Worm (Caenorhabditis elegans) whole organism, dauer: ENCODE data around the gene ccep-135.

Experiments
- unc-62 ChIP-seq: sonication (generic microtip); optimal IDR thresholded peaks from 2 replicates; lab custom pipeline; 2017; ENCODE audit warnings: missing biosample characterization, missing genetic modification reagents, missing genetic modification characterization

ccep-135 gene

DNA sequence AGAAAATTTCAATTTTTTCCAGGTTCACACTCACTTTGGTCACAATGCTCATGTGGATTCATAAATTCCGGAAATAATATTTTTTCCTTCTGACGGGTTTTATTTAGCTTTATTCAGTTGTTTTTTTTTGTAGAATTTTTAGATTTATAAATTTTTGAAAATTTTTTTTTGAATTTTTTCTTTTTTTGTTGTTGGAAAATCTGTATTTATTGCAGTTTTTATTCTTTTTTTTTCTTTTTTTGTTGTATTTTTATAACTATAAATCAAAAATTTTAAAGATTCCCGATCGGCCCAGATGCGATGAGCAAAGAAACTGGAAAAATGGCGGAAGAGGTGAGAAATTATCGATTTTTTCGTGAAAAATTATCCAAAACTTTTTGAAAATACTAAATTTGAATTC lies at the start of gene ccep-135:
Gene ccep-135, plus strand, starts transcription at position 301 of the 400 bp plus-strand sequence.
- no peak for TF ChIP-seq unc-62

DNA sequence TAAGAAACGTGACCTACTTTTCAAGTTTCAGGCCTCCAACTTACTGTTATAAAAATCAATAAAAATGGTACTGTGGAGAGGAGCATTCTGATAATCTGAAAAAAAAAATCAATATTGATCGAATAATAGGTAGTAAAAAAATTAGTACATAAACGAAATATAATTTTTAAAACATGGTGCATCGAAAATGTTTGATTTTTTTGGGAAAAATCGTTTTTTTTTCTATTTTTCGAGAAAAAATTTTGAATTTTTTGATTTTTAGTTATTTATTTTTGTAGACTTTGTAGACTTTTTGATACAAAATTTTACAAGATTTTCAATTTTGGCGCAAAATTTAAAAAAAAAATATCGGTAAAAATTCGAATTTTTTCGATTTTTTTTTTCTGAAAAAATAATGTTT lies 44.6 kb upstream of the ccep-135 start, which contains the start of gene cutl-25:
Gene cutl-25, minus strand, starts transcription at position 101 of the 400 bp plus-strand sequence.
- no peak for TF ChIP-seq unc-62

DNA sequence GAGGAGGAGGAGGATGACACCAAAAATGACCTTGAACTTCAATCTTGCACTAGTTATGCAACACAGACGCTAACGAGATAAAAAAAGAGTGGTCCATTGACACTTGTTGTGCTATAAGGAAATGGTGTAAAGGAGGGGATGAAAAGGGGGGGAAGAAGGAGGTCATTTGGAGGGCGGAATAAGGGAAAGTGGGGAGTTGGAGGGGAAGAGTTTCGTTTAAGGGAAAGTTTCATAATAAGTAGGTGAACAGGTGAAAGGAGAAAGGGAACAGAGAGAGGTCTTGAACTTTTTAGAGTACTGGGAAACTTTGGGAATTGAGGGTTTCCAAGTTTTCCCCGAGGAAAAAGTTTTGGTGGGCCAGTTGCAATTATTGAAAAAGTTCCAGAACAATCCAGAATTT lies 43.8 kb upstream of the ccep-135 start:
- TF ChIP-seq unc-62, result no peak

DNA sequence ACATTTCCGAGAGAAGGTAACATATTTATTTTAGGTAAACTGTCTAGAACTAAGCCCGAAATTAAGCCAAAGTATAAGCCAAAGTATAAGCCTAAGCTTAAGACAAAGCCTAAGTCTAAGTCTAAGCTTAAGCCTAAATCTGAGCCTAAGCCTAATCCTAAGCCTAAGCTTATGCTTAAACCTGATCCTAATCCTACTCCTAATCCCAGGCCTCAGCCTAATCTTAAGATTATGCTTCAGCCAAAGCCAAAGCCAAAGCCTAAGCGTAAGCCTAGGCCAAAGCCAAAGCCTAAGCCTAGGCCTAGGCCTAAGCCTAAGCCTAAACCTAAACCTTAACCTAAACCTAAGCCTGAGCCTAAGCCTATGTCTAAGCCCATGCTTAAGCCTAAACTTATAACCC lies 35.8 kb upstream of the ccep-135 start:
- TF ChIP-seq unc-62, result no peak

DNA sequence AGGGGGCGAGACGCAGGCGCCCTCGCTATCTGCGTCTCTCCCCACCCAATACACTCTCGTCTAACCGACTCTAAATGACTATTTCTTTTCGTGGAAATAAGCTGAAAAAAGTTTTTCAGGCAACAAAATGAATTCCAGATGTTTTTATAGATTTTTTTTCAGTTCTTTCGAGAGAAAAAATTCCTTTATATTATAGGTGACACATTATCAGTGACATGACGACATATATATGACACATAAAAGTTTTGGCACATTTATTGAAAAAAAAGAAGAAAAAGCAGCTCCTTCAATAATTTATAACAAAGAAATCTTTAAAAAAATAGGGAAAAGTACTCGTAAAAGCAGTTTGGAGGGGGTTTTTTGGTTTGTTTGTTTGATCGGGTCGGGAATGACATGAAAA lies 31.4 kb upstream of the ccep-135 start, which contains the start of gene fipr-29:
Gene fipr-29, minus strand, starts transcription at position 101 of the 400 bp plus-strand sequence.
- TF ChIP-seq unc-62, result no peak

DNA sequence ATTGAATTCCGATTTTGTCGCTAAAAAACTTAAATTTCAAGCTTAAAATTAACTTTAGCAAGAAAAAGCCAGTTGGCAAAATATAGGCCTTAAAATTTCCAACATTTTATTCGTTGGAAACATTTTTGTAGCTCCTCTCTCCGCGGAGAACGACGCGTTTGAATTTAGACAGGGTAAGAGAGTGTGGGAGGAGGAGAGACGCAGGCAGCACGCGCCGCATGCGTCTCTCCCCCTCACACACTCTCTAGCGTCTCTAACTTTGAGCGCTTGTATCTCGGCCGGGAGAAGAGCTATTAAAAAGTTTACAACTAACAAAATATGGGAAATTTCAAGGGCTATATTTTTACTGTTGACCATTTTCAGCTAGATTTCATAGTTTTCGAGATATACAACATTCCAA lies 30.4 kb upstream of the ccep-135 start:
- TF ChIP-seq unc-62, result no peak

DNA sequence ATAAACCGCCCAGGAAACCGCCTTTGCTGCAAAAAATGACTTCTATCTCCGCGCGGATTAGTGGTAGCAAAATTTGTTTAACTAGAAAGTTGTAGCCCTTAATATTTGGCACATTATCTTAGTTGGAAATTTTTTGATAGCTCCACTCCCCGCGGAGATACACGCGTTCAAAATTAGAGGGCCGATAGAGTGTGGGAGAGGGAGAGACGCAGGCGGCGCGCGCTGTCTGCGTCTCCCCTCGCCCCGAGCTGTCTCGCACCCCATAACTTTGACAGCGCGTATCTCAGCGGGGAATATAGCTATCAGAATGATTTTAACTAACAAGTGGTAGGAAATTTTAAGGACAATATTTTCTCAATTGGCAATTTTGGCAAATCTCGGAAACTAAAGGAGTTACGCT lies 28.6 kb upstream of the ccep-135 start:
- no peak for TF ChIP-seq unc-62

DNA sequence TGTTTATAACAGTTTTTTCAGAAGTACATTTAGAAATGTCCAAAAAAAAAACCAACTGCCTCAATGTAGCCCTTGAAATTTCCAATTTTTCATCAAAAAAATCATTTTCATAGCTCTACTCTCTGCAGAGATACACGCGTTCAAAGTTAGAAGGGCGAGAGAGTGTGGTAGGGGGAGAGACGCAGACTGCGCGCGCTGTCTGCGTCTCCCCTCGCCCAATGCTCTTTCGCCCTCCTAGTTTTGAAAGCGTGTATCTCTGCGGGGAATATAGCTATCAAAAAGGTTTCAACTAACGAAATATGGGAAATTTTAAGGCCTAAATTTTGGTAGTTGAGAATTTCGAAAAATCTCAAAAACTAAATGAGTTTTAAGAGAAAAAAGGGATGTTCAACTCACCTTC lies 28.1 kb upstream of the ccep-135 start:
- TF ChIP-seq unc-62, result no peak

DNA sequence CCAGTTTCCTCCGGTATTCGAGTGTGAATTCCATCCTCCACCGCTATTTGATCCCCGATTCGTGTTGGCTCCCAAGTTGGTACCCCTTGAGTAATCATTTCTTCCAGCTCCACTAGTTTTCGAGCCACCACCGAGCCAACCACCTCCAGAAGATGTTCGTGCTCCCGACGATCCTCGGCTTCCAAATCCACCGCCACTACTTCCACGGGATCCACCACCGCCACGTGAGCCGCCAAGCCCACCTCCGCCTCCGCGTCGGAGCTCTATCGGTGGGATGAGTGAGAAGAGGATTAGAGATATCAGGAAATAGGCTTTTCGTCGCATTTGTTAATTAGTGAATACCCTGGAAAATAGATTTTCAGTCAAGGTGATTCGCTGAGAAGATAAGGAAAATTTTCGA lies 27.7 kb upstream of the ccep-135 start, which contains the start of gene H06I04.6:
Gene H06I04.6, minus strand, starts transcription at position 345 of the 400 bp plus-strand sequence.
- TF ChIP-seq unc-62, result no peak

DNA sequence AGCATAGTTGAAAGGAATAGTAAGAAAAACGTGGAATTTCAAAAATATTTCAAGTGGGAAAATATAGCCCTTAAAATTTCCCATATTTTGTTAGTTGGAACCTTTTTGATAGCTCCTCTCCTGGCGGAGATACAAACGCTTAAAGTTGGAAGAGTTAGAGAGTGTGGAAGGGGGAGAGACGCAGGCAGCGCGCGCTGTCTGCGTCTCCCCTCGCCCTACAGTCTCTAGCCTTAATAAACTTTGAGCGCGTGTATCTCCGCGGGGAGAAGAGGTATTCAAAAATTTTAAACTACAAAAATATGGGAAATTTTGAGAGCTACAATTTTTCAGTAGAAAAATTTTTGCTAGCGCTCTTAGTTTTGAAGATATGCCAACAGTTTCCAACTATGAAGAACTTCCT lies 27.1 kb upstream of the ccep-135 start:
- no peak for TF ChIP-seq unc-62

DNA sequence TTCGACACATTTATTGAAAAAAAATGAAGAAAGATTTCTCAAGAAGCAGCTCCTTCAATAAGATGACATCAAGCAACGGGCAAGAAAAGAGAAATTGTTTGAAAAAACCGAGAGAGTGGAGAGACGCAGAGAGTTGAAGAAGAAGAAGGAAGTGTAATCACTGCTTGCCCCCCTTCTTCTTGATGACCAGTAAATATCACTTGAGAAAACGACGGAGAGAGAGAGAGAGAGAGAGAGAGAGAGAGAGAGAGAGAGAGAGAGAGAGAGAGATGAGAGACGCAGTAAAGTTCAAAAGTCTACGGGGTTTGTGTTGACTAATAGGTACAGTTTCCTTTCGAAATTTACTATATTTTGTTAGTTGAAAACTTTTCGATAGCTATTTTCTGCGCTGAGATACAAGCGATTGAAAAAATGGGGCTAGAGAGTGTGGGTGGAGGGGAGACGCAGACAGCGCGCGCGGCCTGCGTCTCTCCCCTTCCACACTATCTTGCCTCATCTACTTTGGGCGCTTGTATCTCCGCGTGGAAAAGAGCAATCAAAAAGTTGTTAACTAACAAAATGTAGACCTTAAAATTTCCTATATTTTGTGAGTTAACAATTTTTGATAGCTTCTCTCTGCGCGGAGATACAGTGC lies 25.7 kb upstream of the ccep-135 start:
- no peak for TF ChIP-seq unc-62

DNA sequence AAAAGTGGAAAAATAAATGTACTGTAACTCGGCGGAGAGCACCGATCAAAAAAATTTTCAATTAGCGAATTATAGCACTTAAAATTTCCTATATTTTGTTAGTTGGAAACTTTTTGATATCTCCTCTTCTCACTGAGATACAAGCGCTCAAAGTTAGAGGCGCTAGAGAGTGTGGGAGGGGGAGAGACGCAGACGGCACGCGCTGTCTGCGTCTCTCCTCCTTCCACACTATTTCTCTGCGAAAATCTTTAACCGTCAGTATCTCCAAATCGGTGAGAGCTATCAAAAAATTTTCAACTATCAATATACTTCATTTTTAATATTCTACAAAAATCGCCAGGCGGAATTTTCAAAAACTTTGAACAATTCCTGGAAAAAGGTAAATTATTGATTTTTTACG lies 24.9 kb upstream of the ccep-135 start:
- TF ChIP-seq unc-62, result no peak

DNA sequence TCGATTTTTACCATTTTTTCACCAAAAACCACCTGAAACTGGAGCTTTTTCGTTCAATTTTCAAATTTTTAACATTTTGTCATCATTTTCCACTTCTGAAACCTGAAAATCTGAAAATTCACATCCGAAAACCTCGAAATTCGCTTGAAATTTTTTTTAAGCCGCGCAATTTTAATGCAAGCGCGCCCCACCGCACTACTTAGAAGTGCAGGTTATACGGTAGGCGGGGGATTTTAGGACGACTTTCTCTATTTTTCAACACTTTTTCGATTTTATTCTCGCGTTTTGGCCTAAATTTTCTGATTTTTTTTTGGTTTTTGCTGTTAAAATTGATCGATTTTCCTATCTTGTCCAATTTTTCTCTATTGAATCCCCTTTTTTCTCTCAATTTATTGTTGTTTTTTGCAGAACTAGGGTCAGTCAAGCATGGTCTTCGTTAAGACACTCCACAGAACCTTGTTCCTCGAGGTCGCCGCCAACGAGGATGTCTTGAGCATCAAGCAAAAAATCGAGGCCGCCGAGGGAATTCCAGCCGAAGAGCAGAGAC lies 23.7 kb upstream of the ccep-135 start, which contains the start of gene ubl-1:
Gene ubl-1, plus strand, starts transcription at position 402 of the 547 bp plus-strand sequence.
- TF ChIP-seq unc-62, result no peak

DNA sequence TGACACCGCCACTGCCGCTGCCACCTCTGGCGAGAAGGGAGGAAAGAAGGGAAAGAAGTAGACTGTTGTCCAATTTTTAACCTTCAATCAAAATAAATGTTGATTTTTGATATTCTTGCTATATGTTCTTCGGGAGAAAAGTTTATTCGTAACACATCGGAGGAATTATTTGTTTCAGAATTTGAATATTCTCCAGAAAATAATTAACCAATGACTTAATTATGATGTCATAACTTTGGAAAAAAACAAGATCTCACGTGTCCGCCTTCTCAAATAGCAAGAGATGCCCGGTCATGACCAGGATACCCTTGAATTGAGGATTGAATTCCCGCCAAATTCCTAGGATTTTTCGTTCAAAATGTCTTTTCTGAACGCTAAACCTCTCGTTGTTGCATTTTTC lies 22.6 kb upstream of the ccep-135 start:
- TF ChIP-seq unc-62, result no peak

DNA sequence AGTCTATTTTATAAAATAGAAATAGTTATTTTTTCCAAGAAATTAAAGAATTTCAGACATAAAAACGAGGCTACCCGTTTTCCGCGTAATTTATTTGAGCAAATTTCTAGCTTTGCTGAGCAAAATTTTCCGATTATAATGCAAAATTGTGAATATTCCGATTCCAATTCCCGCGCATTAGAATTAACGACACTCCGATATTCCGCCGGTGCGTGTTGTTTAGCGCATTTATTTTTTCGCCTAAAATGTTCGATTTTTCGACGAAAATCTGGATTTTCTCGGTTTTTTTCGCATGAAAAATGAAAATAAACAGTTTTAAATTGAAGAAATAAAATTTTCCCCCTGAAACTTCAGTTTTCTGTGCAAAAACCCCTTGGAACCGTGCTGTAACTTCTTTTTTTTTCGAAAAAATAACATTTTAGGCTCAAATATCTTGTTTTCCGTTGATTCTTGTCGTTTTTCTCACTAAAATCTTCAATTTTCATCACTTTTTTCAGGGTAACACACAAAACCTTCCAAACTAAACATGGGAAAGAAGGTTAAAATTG lies 21.6 kb upstream of the ccep-135 start, which contains the start of gene H06I04.3:
Gene H06I04.3, plus strand, starts transcription at position 498 of the 548 bp plus-strand sequence.
- no peak for TF ChIP-seq unc-62

DNA sequence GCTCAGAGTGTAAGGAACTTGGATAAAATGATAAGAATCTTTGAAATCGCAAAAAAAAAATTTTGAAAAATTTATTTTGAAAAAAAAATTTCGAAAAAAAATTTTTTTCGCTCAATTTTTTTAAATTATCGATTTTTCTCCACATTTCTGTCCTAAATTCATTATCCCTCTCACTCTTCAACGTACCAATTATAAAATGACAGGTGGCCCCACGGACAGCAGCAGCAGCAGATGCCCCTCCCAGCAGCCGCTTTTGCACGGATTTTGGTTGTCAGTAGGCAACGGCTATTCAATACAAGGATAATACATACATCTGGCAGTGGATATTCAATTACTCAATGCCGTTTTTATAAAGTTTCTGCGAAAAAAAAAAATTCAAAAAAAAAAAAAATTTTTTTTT lies 5.2 kb upstream of the ccep-135 start, which contains the start of gene sft-1:
Gene sft-1, plus strand, starts transcription at position 201 of the 400 bp plus-strand sequence.
- TF ChIP-seq unc-62, result no peak

DNA sequence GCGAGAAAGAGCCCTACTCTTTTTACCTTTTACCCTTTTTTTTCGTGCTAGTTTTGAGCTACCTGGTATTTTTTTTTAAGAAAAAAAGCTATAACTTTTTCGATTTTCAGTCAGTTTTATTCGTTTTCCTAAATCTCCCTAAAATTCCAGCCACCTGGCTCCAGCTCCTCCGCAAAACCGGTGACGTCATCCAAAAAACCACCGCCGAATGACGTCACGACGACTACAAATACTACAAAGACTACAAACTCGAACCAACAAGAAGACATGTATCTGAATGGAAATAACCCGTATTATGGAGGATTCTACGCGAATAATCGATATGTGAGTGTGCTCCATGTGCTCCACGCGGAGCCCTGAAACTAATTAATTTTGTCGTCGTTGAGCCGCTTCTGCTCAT lies 3.0 kb downstream of the ccep-135 start:
- no peak for TF ChIP-seq unc-62

DNA sequence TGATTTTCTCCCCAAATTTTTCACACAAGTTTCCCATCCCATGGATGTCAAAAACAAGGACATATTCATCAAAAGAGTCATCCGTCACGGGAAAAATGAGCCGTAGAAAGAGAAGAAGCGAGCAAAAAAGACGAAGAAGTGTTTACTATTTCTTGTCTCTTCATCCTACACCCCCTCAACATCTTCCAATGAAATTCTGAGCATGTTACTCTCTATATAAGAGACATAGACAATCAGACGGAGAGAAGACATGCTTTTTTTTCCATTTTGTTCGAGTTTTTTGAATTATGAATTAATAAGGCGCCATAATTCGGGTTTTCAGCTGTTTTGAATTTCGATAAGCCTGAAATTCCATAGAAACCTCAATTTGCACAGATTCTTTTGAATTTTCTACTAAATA lies 4.4 kb downstream of the ccep-135 start:
- TF ChIP-seq unc-62, result no peak
